Fruit fly (Drosophila melanogaster) whole organism, embryonic: Measurements from ENCODE around the gene Kaz-m1.

Experiments
- Asciz ChIP-seq: fragments of 200-800 bp; sonication (Bioruptor generic); optimal IDR thresholded peaks from 2 replicates; lab custom pipeline; 2017; ENCODE audit warnings: missing biosample characterization, mild to moderate bottlenecking, missing genetic modification characterization, missing genetic modification reagents
- BEAF-32 ChIP-seq: fragments of 200-800 bp; sonication (Bioruptor generic); optimal IDR thresholded peaks from 3 replicates; lab custom pipeline; 2017; ENCODE audit warnings: missing biosample characterization, missing genetic modification characterization, mild to moderate bottlenecking, moderate library complexity, missing genetic modification reagents
- CG10274 ChIP-seq: fragments of 200-800 bp; sonication (Bioruptor generic); optimal IDR thresholded peaks from 3 replicates; lab custom pipeline; 2017; ENCODE audit warnings: missing biosample characterization, mild to moderate bottlenecking, missing genetic modification characterization
- CG10431 ChIP-seq: fragments of 200-800 bp; sonication (Bioruptor generic); optimal IDR thresholded peaks from 3 replicates; lab custom pipeline; 2018; ENCODE audit warnings: missing biosample characterization, mild to moderate bottlenecking, missing genetic modification characterization
- CG10565 ChIP-seq: fragments of 200-800 bp; sonication (Bioruptor generic); optimal IDR thresholded peaks from 3 replicates; lab custom pipeline; 2016; ENCODE audit warnings: missing biosample characterization, mild to moderate bottlenecking, missing genetic modification characterization
- CG11504 ChIP-seq: fragments of 200-800 bp; sonication (Bioruptor generic); optimal IDR thresholded peaks from 3 replicates; lab custom pipeline; 2019; ENCODE audit warnings: missing biosample characterization, mild to moderate bottlenecking, missing genetic modification characterization, moderate library complexity
- CG11696 ChIP-seq: fragments of 200-800 bp; sonication (Bioruptor generic); IDR thresholded peaks from 2 replicates; pipeline ENCODE4 v1.3.6; 2022; ENCODE audit warnings: missing biosample characterization, missing genetic modification characterization
- CG14050 ChIP-seq: fragments of 200-800 bp; sonication (Bioruptor generic); IDR thresholded peaks from 3 replicates; pipeline ENCODE4 v1.3.6; 2022; ENCODE audit warnings: missing biosample characterization, missing genetic modification characterization
- CG14710 ChIP-seq: fragments of 200-800 bp; sonication (Bioruptor generic); optimal IDR thresholded peaks from 3 replicates; lab custom pipeline; 2019; ENCODE audit warnings: missing biosample characterization, mild to moderate bottlenecking, missing genetic modification characterization, moderate library complexity
- CG17186 ChIP-seq: fragments of 200-800 bp; sonication (Bioruptor generic); optimal IDR thresholded peaks from 3 replicates; lab custom pipeline; 2017; ENCODE audit warnings: missing biosample characterization, missing genetic modification reagents, missing genetic modification characterization
- CG17568 ChIP-seq: fragments of 200-800 bp; sonication (Bioruptor generic); optimal IDR thresholded peaks from 2 replicates; lab custom pipeline; 2018; ENCODE audit warnings: missing biosample characterization, mild to moderate bottlenecking, missing genetic modification characterization, moderate library complexity
- CG17612 ChIP-seq: fragments of 200-800 bp; sonication (Bioruptor generic); IDR thresholded peaks from 2 replicates; pipeline ENCODE4 v1.3.6; 2022; ENCODE audit warnings: missing biosample characterization, missing genetic modification characterization
- CG2678 ChIP-seq: fragments of 200-800 bp; sonication (Bioruptor generic); optimal IDR thresholded peaks from 3 replicates; lab custom pipeline; 2019; ENCODE audit warnings: missing biosample characterization, mild to moderate bottlenecking, missing genetic modification characterization, moderate library complexity
- CG3726 ChIP-seq: fragments of 200-800 bp; sonication (Bioruptor generic); IDR thresholded peaks from 3 replicates; pipeline ENCODE4, ENCODE4 v1.3.6; 2022; ENCODE audit warnings: missing biosample characterization, missing genetic modification characterization
- CTCF ChIP-seq: fragments of 200-800 bp; sonication (Bioruptor generic); optimal IDR thresholded peaks from 2 replicates; lab custom pipeline; 2017; ENCODE audit warnings: missing biosample characterization, mild to moderate bottlenecking, missing genetic modification characterization, moderate library complexity
- Dbx ChIP-seq: fragments of 200-800 bp; sonication (Bioruptor generic); IDR thresholded peaks from 3 replicates; pipeline ENCODE4 v1.3.6; 2022; ENCODE audit warnings: missing biosample characterization, missing genetic modification characterization
- Doc3 ChIP-seq: fragments of 200-800 bp; sonication (Bioruptor generic); IDR thresholded peaks from 3 replicates; pipeline ENCODE4 v1.3.6; 2022; ENCODE audit warnings: missing biosample characterization, missing genetic modification characterization; ENCODE audit not compliant: partially characterized antibody
- E2f1 ChIP-seq: fragments of 200-800 bp; sonication (Bioruptor generic); IDR thresholded peaks from 2 replicates; pipeline ENCODE4 v1.3.6; 2022; ENCODE audit warnings: missing biosample characterization, missing genetic modification characterization
- Eip74EF ChIP-seq, 2 experiments: fragments of 200-800 bp in 1 of 2; fragments of >200 bp in 1 of 2; sonication (Bioruptor generic) in 1 of 2; optimal IDR thresholded peaks; 2 replicates each; lab custom pipeline; 2017 to 2019; ENCODE audit warnings: missing biosample characterization in 2 of 2, missing genetic modification characterization in 2 of 2, mild to moderate bottlenecking in 1 of 2, moderate library complexity in 1 of 2
- GATAe ChIP-seq: fragments of 200-800 bp; sonication (Bioruptor generic); conservative IDR thresholded peaks from 2 replicates; pipeline ENCODE4 v1.3.6; 2022; ENCODE audit warnings: missing biosample characterization, missing genetic modification characterization
- H2.0 ChIP-seq: fragments of 200-800 bp; sonication (Bioruptor generic); IDR thresholded peaks from 2 replicates; pipeline ENCODE4 v1.3.6; 2022; ENCODE audit warnings: missing biosample characterization, missing genetic modification characterization
- Lhr ChIP-seq: fragments of 200-800 bp; sonication (Bioruptor generic); optimal IDR thresholded peaks from 3 replicates; lab custom pipeline; 2017; ENCODE audit warnings: mild to moderate bottlenecking, missing biosample characterization, missing genetic modification reagents, missing genetic modification characterization
- Nf-YA ChIP-seq: fragments of 200-800 bp; sonication (Bioruptor generic); IDR thresholded peaks from 2 replicates; pipeline ENCODE4 v1.3.6; 2022; ENCODE audit warnings: missing biosample characterization, missing genetic modification characterization
- Sry-β ChIP-seq: fragments of 200-800 bp; sonication (Bioruptor generic); optimal IDR thresholded peaks from 2 replicates; lab custom pipeline; 2018; ENCODE audit warnings: missing biosample characterization, mild to moderate bottlenecking, missing genetic modification characterization, moderate library complexity
- Stat92E ChIP-seq, 3 experiments: fragments of >200 bp in 2 of 3; fragments of 200-800 bp in 1 of 3; sonication (Bioruptor generic) in 1 of 3; optimal IDR thresholded peaks; 2 replicates each; lab custom pipeline; 2017 to 2019; ENCODE audit warnings: missing biosample characterization in 3 of 3, missing genetic modification characterization in 3 of 3, mild to moderate bottlenecking in 1 of 3, moderate library complexity in 1 of 3
- Taf1 ChIP-seq: fragments of 200-800 bp; sonication (Bioruptor generic); IDR thresholded peaks from 2 replicates; pipeline ENCODE4 v1.3.6; 2022; ENCODE audit warnings: missing biosample characterization, missing genetic modification characterization
- bcd ChIP-seq: fragments of 200-800 bp; sonication (Bioruptor generic); optimal IDR thresholded peaks from 2 replicates; lab custom pipeline; 2017; ENCODE audit warnings: missing biosample characterization, mild to moderate bottlenecking, missing genetic modification characterization
- crc ChIP-seq: fragments of 200-800 bp; sonication (Bioruptor generic); optimal IDR thresholded peaks from 2 replicates; lab custom pipeline; 2016; ENCODE audit warnings: missing biosample characterization, missing genetic modification characterization
- dpn ChIP-seq, 2 experiments: fragments of 200-800 bp; sonication (Bioruptor generic); optimal IDR thresholded peaks; 3 replicates each; lab custom pipeline; 2016; ENCODE audit warnings: missing biosample characterization in 2 of 2, missing genetic modification characterization in 2 of 2
- gce ChIP-seq: fragments of 200-800 bp; sonication (Bioruptor generic); IDR thresholded peaks from 3 replicates; pipeline ENCODE4 v1.3.6; 2022; ENCODE audit warnings: missing biosample characterization, missing genetic modification characterization
- gsb-n ChIP-seq: fragments of 200-800 bp; sonication (Bioruptor generic); optimal IDR thresholded peaks from 3 replicates; lab custom pipeline; 2018; ENCODE audit warnings: missing biosample characterization, mild to moderate bottlenecking, missing genetic modification characterization
- h ChIP-seq: fragments of >200 bp; optimal IDR thresholded peaks from 2 replicates; lab custom pipeline; 2017
- jumu ChIP-seq: fragments of 200-800 bp; sonication (Bioruptor generic); optimal IDR thresholded peaks from 3 replicates; lab custom pipeline; 2016; ENCODE audit warnings: missing biosample characterization, missing genetic modification characterization
- kah ChIP-seq: fragments of 200-800 bp; sonication (Bioruptor generic); optimal IDR thresholded peaks from 2 replicates; lab custom pipeline; 2018; ENCODE audit warnings: missing biosample characterization, mild to moderate bottlenecking, missing genetic modification characterization
- ken ChIP-seq: fragments of 200-800 bp; sonication (Bioruptor generic); IDR thresholded peaks from 3 replicates; pipeline ENCODE4 v1.3.6; 2022; ENCODE audit warnings: missing biosample characterization, missing genetic modification characterization
- lab ChIP-seq: fragments of 200-800 bp; sonication (Bioruptor generic); optimal IDR thresholded peaks from 3 replicates; lab custom pipeline; 2017; ENCODE audit warnings: missing biosample characterization, missing genetic modification characterization, mild to moderate bottlenecking, moderate library complexity, missing genetic modification reagents
- nau ChIP-seq: fragments of 200-800 bp; sonication (Bioruptor generic); optimal IDR thresholded peaks from 3 replicates; lab custom pipeline; 2017; ENCODE audit warnings: missing biosample characterization, mild to moderate bottlenecking, missing genetic modification characterization, missing genetic modification reagents
- onecut ChIP-seq: fragments of 200-800 bp; sonication (Bioruptor generic); IDR thresholded peaks from 2 replicates; pipeline ENCODE4 v1.3.6; 2022; ENCODE audit warnings: missing biosample characterization, missing genetic modification characterization
- pnt ChIP-seq: fragments of 200-800 bp; sonication (Bioruptor generic); optimal IDR thresholded peaks from 3 replicates; lab custom pipeline; 2016; ENCODE audit warnings: missing biosample characterization, missing genetic modification characterization
- prd ChIP-seq, 3 experiments: fragments of >200 bp in 2 of 3; fragments of 200-800 bp in 1 of 3; sonication (Bioruptor generic) in 1 of 3; optimal IDR thresholded peaks in 2 of 3; IDR thresholded peaks in 1 of 3; 2 replicates in 2 of 3; 3 replicates in 1 of 3; pipeline versions ENCODE4 v1.3.6 to Lab custom; 2017 to 2022; ENCODE audit warnings: missing biosample characterization in 1 of 3, missing genetic modification characterization in 1 of 3
- row ChIP-seq: fragments of 200-800 bp; sonication (Bioruptor generic); IDR thresholded peaks from 3 replicates; pipeline ENCODE4 v1.3.6; 2022; ENCODE audit warnings: missing biosample characterization, missing genetic modification characterization
- seq ChIP-seq: fragments of 200-800 bp; sonication (Bioruptor generic); IDR thresholded peaks from 2 replicates; pipeline ENCODE4 v1.3.6; 2022; ENCODE audit warnings: missing biosample characterization, missing genetic modification characterization
- sim ChIP-seq: fragments of 200-800 bp; sonication (Bioruptor generic); IDR thresholded peaks from 2 replicates; pipeline ENCODE4 v1.3.6; 2022; ENCODE audit warnings: missing biosample characterization, missing genetic modification characterization
- so ChIP-seq: fragments of 200-800 bp; sonication (Bioruptor generic); IDR thresholded peaks from 3 replicates; pipeline ENCODE4 v1.3.6; 2022; ENCODE audit warnings: missing biosample characterization, missing genetic modification characterization
- tx ChIP-seq: fragments of 200-800 bp; sonication (Bioruptor generic); optimal IDR thresholded peaks from 2 replicates; lab custom pipeline; 2016; ENCODE audit warnings: missing biosample characterization, missing genetic modification characterization
- unpg ChIP-seq: fragments of 200-800 bp; sonication (Bioruptor generic); optimal IDR thresholded peaks from 3 replicates; lab custom pipeline; 2018; ENCODE audit warnings: missing biosample characterization, mild to moderate bottlenecking, missing genetic modification characterization, moderate library complexity
- yki ChIP-seq: fragments of >200 bp; optimal IDR thresholded peaks from 3 replicates; lab custom pipeline; 2018
- zen ChIP-seq: fragments of 200-800 bp; sonication (Bioruptor generic); optimal IDR thresholded peaks from 3 replicates; lab custom pipeline; 2018; ENCODE audit warnings: missing biosample characterization, mild to moderate bottlenecking, missing genetic modification characterization, moderate library complexity

The Kaz-m1 gene

dm6 chr3R:26020244-26021171, 6.0 kb downstream of the Kaz-m1 start (continued):
- TF ChIP-seq CG14710 (tag; lab: Kevin White, UChicago): peak; percentile 63
- peak; percentile 14 for TF ChIP-seq CG10274 (GFP tag; lab: Kevin White, UChicago)
- TF ChIP-seq bcd (GFP tag; lab: Kevin White, UChicago): peak; percentile 64
- TF ChIP-seq seq (GFP tag; lab: Robert Waterston, UW): peak; percentile 30; the same call in 1 of the 2 replicates
- peak; percentile 56 for TF ChIP-seq h
- peak; percentile 39; the same call in 2 of the 3 replicates for TF ChIP-seq CG14050 (GFP tag; lab: Robert Waterston, UW)
- TF ChIP-seq jumu (GFP tag; lab: Kevin White, UChicago): no peak
- no peak for TF ChIP-seq CG17568
- TF ChIP-seq row (GFP tag; lab: Robert Waterston, UW): peak; percentile 66
- no peak for TF ChIP-seq Stat92E (GFP tag; optimal IDR thresholded peaks at IDR 0.05; lab: Kevin White, UChicago)
- TF ChIP-seq prd (optimal IDR thresholded peaks at IDR 0.05; lab: Kevin White, UChicago): no peak
- peak; percentile 57; the same call in 1 of the 3 replicates for TF ChIP-seq prd (GFP tag; IDR thresholded peaks at IDR 0.05; lab: Robert Waterston, UW)
- peak; percentile 27 for TF ChIP-seq CG10431
- TF ChIP-seq gsb-n (tag; lab: Kevin White, UChicago): peak; percentile 58
- peak; percentile 67 for TF ChIP-seq lab
- peak; percentile 82 for TF ChIP-seq CG2678
- TF ChIP-seq unpg (GFP tag; lab: Kevin White, UChicago): peak; percentile 84
- TF ChIP-seq pnt (GFP tag; lab: Kevin White, UChicago): no peak
- no peak for TF ChIP-seq CG3726 (GFP tag; lab: Robert Waterston, UW)
- TF ChIP-seq GATAe: no peak
- TF ChIP-seq CG10565 (GFP tag; lab: Kevin White, UChicago): no peak
- TF ChIP-seq gce (GFP tag; lab: Robert Waterston, UW): peak; percentile 33; the same call in 1 of the 3 replicates
- TF ChIP-seq zen (tag; lab: Kevin White, UChicago): peak; percentile 47
- TF ChIP-seq so (GFP tag; lab: Robert Waterston, UW): no peak; the same call in 2 of the 3 replicates
- peak; percentile 60; the same call in 1 of the 2 replicates for TF ChIP-seq sim (GFP tag; lab: Robert Waterston, UW)
- no peak for TF ChIP-seq CG11696 (GFP tag; lab: Robert Waterston, UW)
- peak; percentile 10 for TF ChIP-seq CTCF (GFP tag; lab: Kevin White, UChicago)
- TF ChIP-seq CG11504: peak; percentile 84
- 0 out of 2 replicates have a peak, but pooled peaks have one; percentile 15 for TF ChIP-seq onecut (GFP tag; lab: Robert Waterston, UW)
- TF ChIP-seq CG17186 (GFP tag; lab: Kevin White, UChicago): no peak
- no peak for TF ChIP-seq Doc3 (GFP tag; lab: Robert Waterston, UW)
- TF ChIP-seq Taf1 (GFP tag; lab: Robert Waterston, UW): no peak
- peak; percentile 79 for TF ChIP-seq Asciz
- no peak for TF ChIP-seq BEAF-32 (GFP tag; lab: Kevin White, UChicago)
- TF ChIP-seq Nf-YA (GFP tag; lab: Robert Waterston, UW): peak; percentile 85
- peak; percentile 16 for TF ChIP-seq kah (GFP tag; lab: Kevin White, UChicago)
- no peak for TF ChIP-seq tx (GFP tag; lab: Kevin White, UChicago)
- TF ChIP-seq dpn (GFP tag; optimal IDR thresholded peaks at IDR 0.05; lab: Kevin White, UChicago): peak in 1 of 2 experiments; percentile 23
- peak; percentile 60 for TF ChIP-seq H2.0 (GFP tag; lab: Robert Waterston, UW)
- peak; percentile 11 for TF ChIP-seq Sry-β (GFP tag; lab: Kevin White, UChicago)
- no peak for TF ChIP-seq Lhr (GFP tag; lab: Kevin White, UChicago)
- TF ChIP-seq yki (lab: Kevin White, UChicago): no peak
- TF ChIP-seq E2f1 (GFP tag; lab: Robert Waterston, UW): peak; percentile 62
- no peak for TF ChIP-seq ken
- TF ChIP-seq CG17612 (GFP tag; lab: Robert Waterston, UW): no peak
- peak; percentile 59 for TF ChIP-seq nau
- TF ChIP-seq Dbx (GFP tag; lab: Robert Waterston, UW): no peak
- no peak for TF ChIP-seq crc
- TF ChIP-seq Eip74EF (GFP tag; optimal IDR thresholded peaks at IDR 0.05; lab: Kevin White, UChicago): peak in 1 of 2 experiments; percentile 5
